Fruit fly (Drosophila melanogaster): ENCODE measurements around the gene Gdap1.

The Gdap1 gene

DNA sequence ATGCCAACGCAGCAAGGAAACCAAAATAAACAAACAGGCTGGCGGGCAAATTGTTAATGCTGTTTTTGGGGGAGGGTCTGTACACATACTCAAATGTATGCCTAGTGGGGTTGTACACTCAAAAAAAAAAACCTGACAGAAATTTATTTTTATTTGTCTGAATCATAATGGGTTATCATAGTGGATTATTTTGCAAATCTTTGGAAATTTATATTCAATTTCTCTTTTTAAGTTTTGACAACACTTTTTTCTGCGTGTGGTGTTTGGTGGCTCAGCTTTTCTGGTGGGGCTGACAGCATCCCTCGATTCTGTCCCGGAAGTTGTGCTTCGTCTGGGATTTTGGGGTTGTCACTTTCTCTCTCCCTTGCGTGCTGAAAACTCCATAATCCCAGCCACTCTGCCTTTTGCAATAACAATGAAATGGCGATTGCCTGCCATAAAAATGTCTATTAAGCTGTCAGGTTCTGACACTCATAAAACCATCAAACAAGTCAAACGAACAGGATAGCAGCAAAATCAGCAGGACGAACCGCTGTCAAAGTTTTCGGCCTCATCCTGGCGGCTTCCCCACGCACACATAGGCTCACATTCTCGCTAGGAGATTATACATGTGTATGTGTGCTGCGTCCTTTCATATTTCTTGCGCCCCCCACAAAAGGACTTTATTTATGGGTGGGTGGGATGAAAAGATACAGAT, 13.3 kb downstream of the Gdap1 start (continued):
- TF ChIP-seq PHDP (tag; optimal IDR thresholded peaks at IDR 0.05) = peak; percentile 77
- TF ChIP-seq ci (GFP tag; IDR thresholded peaks at IDR 0.05) = no peak
- peak; percentile 59 for TF ChIP-seq HLH54F (GFP tag; optimal IDR thresholded peaks at IDR 0.05)
- TF ChIP-seq hbn (GFP tag; IDR thresholded peaks at IDR 0.05; ENCODE audit: partially characterized antibody) = no peak
- TF ChIP-seq Hr3 (GFP tag; optimal IDR thresholded peaks at IDR 0.05) = peak; percentile 55
- peak; percentile 88 for TF ChIP-seq dysf (GFP tag; IDR thresholded peaks at IDR 0.05)
- TF ChIP-seq D (optimal IDR thresholded peaks at IDR 0.05) = no peak
- TF ChIP-seq D (GFP tag; optimal IDR thresholded peaks at IDR 0.05) = peak; percentile 46
- TF ChIP-seq fu2 (GFP tag; optimal IDR thresholded peaks at IDR 0.05) = peak; percentile 67
- TF ChIP-seq btn (GFP tag; optimal IDR thresholded peaks at IDR 0.05) = peak; percentile 50
- TF ChIP-seq CG1647 (GFP tag; optimal IDR thresholded peaks at IDR 0.05) = peak; percentile 54
- TF ChIP-seq CG42726 (GFP tag; IDR thresholded peaks at IDR 0.05; ENCODE audit: partially characterized antibody) = peak; percentile 51; the same call in 1 of the 2 replicates
- no peak; the same call in 1 of the 2 replicates for TF ChIP-seq E2f2 (GFP tag; IDR thresholded peaks at IDR 0.05)
- TF ChIP-seq bowl (GFP tag; IDR thresholded peaks at IDR 0.05) = 0 out of 2 replicates have a peak, but pooled peaks have one; percentile 21
- TF ChIP-seq row (GFP tag; IDR thresholded peaks at IDR 0.05) = peak; percentile 93
- TF ChIP-seq CG30431 (GFP tag; optimal IDR thresholded peaks at IDR 0.05) = peak; percentile 20
- TF ChIP-seq CG3065 (GFP tag; optimal IDR thresholded peaks at IDR 0.05) = no peak
- TF ChIP-seq CG4854 (GFP tag; optimal IDR thresholded peaks at IDR 0.05) = peak; percentile 15
- peak; percentile 71 for TF ChIP-seq pnt (GFP tag; optimal IDR thresholded peaks at IDR 0.05)
- TF ChIP-seq CG12236 (GFP tag; optimal IDR thresholded peaks at IDR 0.05) = peak; percentile 48
- TF ChIP-seq E2f1 (GFP tag; IDR thresholded peaks at IDR 0.05) = peak; percentile 81
- TF ChIP-seq CkIIα-i1 (GFP tag; IDR thresholded peaks at IDR 0.05) = 0 out of 2 replicates have a peak, but pooled peaks have one; percentile 41
- TF ChIP-seq Elba2 (GFP tag; optimal IDR thresholded peaks at IDR 0.05) = no peak
- peak; percentile 58; the same call in 1 of the 2 replicates for TF ChIP-seq Poxn (GFP tag; IDR thresholded peaks at IDR 0.05)
- no peak for TF ChIP-seq CG15073 (GFP tag; optimal IDR thresholded peaks at IDR 0.05)
- peak; percentile 70 for TF ChIP-seq gce (GFP tag; IDR thresholded peaks at IDR 0.05)
- no peak for TF ChIP-seq CG34224 (GFP tag; IDR thresholded peaks at IDR 0.05; ENCODE audit: partially characterized antibody)
- no peak for TF ChIP-seq Bgb (GFP tag; IDR thresholded peaks at IDR 0.05; ENCODE audit: partially characterized antibody)
- peak; percentile 82 for TF ChIP-seq Xbp1 (GFP tag; optimal IDR thresholded peaks at IDR 0.05)
- TF ChIP-seq Ets65A (GFP tag) = peak; percentile 93
- peak; percentile 17 for TF ChIP-seq CG3995 (GFP tag; optimal IDR thresholded peaks at IDR 0.05)
- no peak; the same call in 1 of the 2 replicates for TF ChIP-seq vvl (GFP tag; IDR thresholded peaks at IDR 0.05)
- TF ChIP-seq Meics (GFP tag; optimal IDR thresholded peaks at IDR 0.05) = peak; percentile 84
- TF ChIP-seq crp (GFP tag; optimal IDR thresholded peaks at IDR 0.05) = peak in 1 of 2 experiments; percentile 19
- peak; percentile 70 for TF ChIP-seq CG9727 (GFP tag; optimal IDR thresholded peaks at IDR 0.05)
- no peak for TF ChIP-seq phol (tag; optimal IDR thresholded peaks at IDR 0.05)
- TF ChIP-seq slbo (GFP tag; IDR thresholded peaks at IDR 0.05) = peak; percentile 89; the same call in 1 of the 2 replicates
- peak; percentile 59 for TF ChIP-seq CG10209 (GFP tag; optimal IDR thresholded peaks at IDR 0.05)
- no peak for TF ChIP-seq cg (GFP tag; optimal IDR thresholded peaks at IDR 0.05)
- peak; percentile 71 for TF ChIP-seq Hsf (GFP tag; optimal IDR thresholded peaks at IDR 0.05)
- TF ChIP-seq CG18619 (GFP tag; optimal IDR thresholded peaks at IDR 0.05) = peak; percentile 67
- TF ChIP-seq repo (GFP tag; optimal IDR thresholded peaks at IDR 0.05) = peak; percentile 52
- peak; percentile 39 for TF ChIP-seq CG2875 (GFP tag; optimal IDR thresholded peaks at IDR 0.05)
- 0 out of 2 replicates have a peak, but pooled peaks have one; percentile 36 for TF ChIP-seq gt (GFP tag; IDR thresholded peaks at IDR 0.05)
- TF ChIP-seq vfl (GFP tag; optimal IDR thresholded peaks at IDR 0.05) = peak; percentile 44
- TF ChIP-seq CG12071 (GFP tag; optimal IDR thresholded peaks at IDR 0.05) = peak; percentile 64
- TF ChIP-seq CG1603 (tag; optimal IDR thresholded peaks at IDR 0.05) = peak; percentile 41
- no peak for TF ChIP-seq Opbp (GFP tag; IDR thresholded peaks at IDR 0.05; ENCODE audit: partially characterized antibody)
- peak; percentile 42 for TF ChIP-seq ewg (GFP tag; optimal IDR thresholded peaks at IDR 0.05)
- TF ChIP-seq CG2202 (tag; optimal IDR thresholded peaks at IDR 0.05) = no peak

Measured in whole organism, embryonic.